Worm (Caenorhabditis elegans) whole organism, early embryonic: ENCODE data around the gene got-1.2.

ENCODE experiments used
- ama-1 ChIP-seq: fragments of 150-350 bp; optimal IDR thresholded peaks from 2 replicates; lab custom pipeline; 2014
- flt-1 ChIP-seq: fragments of 200-800 bp; sonication (Bioruptor generic); IDR thresholded peaks from 2 replicates; pipeline ENCODE4 v1.3.6; 2022; ENCODE audit warnings: missing genetic modification characterization, missing compliant biosample characterization
- hnd-1 ChIP-seq: sonication (generic microtip); optimal IDR thresholded peaks from 2 replicates; lab custom pipeline; 2016; ENCODE audit warnings: missing genetic modification characterization, missing compliant biosample characterization
- pes-1 ChIP-seq: fragments of 200-800 bp; sonication (Bioruptor generic); IDR thresholded peaks from 2 replicates; pipeline ENCODE4 v1.3.6; 2022; ENCODE audit warnings: missing genetic modification reagents, missing genetic modification characterization, missing compliant biosample characterization

- no peak for TF ChIP-seq flt-1
- no peak for TF ChIP-seq hnd-1 (tag; lab: Kevin White, UChicago)
- TF ChIP-seq ama-1 (lab: Kevin White, UChicago): no peak
- TF ChIP-seq pes-1 (GFP tag; lab: Robert Waterston, UW): no peak
Measured at ce11 chrX:16792700-16793176, at the start of gene got-1.2.
